Worm (Caenorhabditis elegans): Measurements from ENCODE around the gene lin-29.

The lin-29 gene

ce11 chrII:11962083-11962482 lies 26.9 kb upstream of the lin-29 start, which contains the start of the genes W03C9.1 and W03C9.2:
W03C9.1 (minus strand) TSS chrII:11962128.
W03C9.2 (plus strand) TSS chrII:11962368.
- no peak for TF ChIP-seq lin-13 (GFP tag; optimal IDR thresholded peaks at IDR 0.05)
- TF ChIP-seq dpl-1 (GFP tag; optimal IDR thresholded peaks at IDR 0.05): no peak
- no peak for TF ChIP-seq lin-15B (tag; optimal IDR thresholded peaks at IDR 0.05)
- TF ChIP-seq alr-1 (tag; optimal IDR thresholded peaks at IDR 0.05; ENCODE audit: borderline replicate concordance): no peak
- no peak for TF ChIP-seq nhr-85 (tag)

ce11 chrII:11960596-11961217 lies 25.6 kb upstream of the lin-29 start:
- no peak for TF ChIP-seq ama-1 (optimal IDR thresholded peaks at IDR 0.05)
- peak; percentile 65 for TF ChIP-seq tbx-2 (tag; optimal IDR thresholded peaks at IDR 0.05)
- peak; percentile 24 for TF ChIP-seq lin-15B (tag; optimal IDR thresholded peaks at IDR 0.05)
- TF ChIP-seq unc-30 (tag; optimal IDR thresholded peaks at IDR 0.05): no peak
- peak; percentile 87 for TF ChIP-seq fkh-8 (tag; optimal IDR thresholded peaks at IDR 0.05)
- TF ChIP-seq nhr-90 (tag; optimal IDR thresholded peaks at IDR 0.05; ENCODE audit: poor library complexity): peak; percentile 71
- no peak for TF ChIP-seq nhr-12 (tag; optimal IDR thresholded peaks at IDR 0.05)
- TF ChIP-seq fkh-4 (tag; optimal IDR thresholded peaks at IDR 0.05; ENCODE audit: borderline replicate concordance): no peak
- peak; percentile 82 for TF ChIP-seq rnt-1 (tag; optimal IDR thresholded peaks at IDR 0.05)
- no peak for TF ChIP-seq lin-13 (GFP tag; optimal IDR thresholded peaks at IDR 0.05)
- peak; percentile 56 for TF ChIP-seq nhr-20 (tag; optimal IDR thresholded peaks at IDR 0.05)
- TF ChIP-seq tlp-1 (tag; optimal IDR thresholded peaks at IDR 0.05): no peak
- TF ChIP-seq egl-27 (tag; optimal IDR thresholded peaks at IDR 0.05): no peak
- TF ChIP-seq nhr-28 (tag; optimal IDR thresholded peaks at IDR 0.05): no peak
- TF ChIP-seq C16A3.4 (tag; optimal IDR thresholded peaks at IDR 0.05): peak; percentile 53
- no peak for TF ChIP-seq hlh-17 (GFP tag; optimal IDR thresholded peaks at IDR 0.05; ENCODE audit: borderline replicate concordance)
- peak; percentile 69 for TF ChIP-seq mep-1 (tag; optimal IDR thresholded peaks at IDR 0.05)
- no peak for TF ChIP-seq aly-2 (tag; optimal IDR thresholded peaks at IDR 0.05)
- no peak for TF ChIP-seq hlh-4 (tag; optimal IDR thresholded peaks at IDR 0.05)
- TF ChIP-seq unc-62 (GFP tag; optimal IDR thresholded peaks at IDR 0.05): no peak
- peak; percentile 45 for TF ChIP-seq F16B12.6 (tag; optimal IDR thresholded peaks at IDR 0.05)
- no peak for TF ChIP-seq pag-3 (tag; optimal IDR thresholded peaks at IDR 0.05; ENCODE audit: borderline replicate concordance, insufficient read depth)
- peak in 2 of 6 experiments; percentile 5 to 21 for TF ChIP-seq elt-3 (tag; optimal IDR thresholded peaks at IDR 0.05)
- TF ChIP-seq ets-5 (GFP tag; IDR thresholded peaks at IDR 0.05): no peak
- TF ChIP-seq isw-1 (GFP tag; IDR thresholded peaks at IDR 0.05): no peak
- TF ChIP-seq ces-1 (GFP tag; optimal IDR thresholded peaks at IDR 0.05): no peak
- TF ChIP-seq nhr-47 (tag; optimal IDR thresholded peaks at IDR 0.05): peak; percentile 86
- peak; percentile 53 to 59 for TF ChIP-seq lsy-2 (tag; optimal IDR thresholded peaks at IDR 0.05)
- TF ChIP-seq ceh-88 (GFP tag; IDR thresholded peaks at IDR 0.05): peak; percentile 45; the same call in 1 of the 2 replicates
- no peak for TF ChIP-seq alr-1 (tag; optimal IDR thresholded peaks at IDR 0.05; ENCODE audit: borderline replicate concordance)
- TF ChIP-seq nhr-71 (tag; optimal IDR thresholded peaks at IDR 0.05): peak; percentile 77
- 0 out of 2 replicates have a peak, but pooled peaks have one; percentile 21 for TF ChIP-seq unc-98 (GFP tag; IDR thresholded peaks at IDR 0.05)
- no peak for TF ChIP-seq C34B4.2 (tag; optimal IDR thresholded peaks at IDR 0.05)
- peak; percentile 47 for TF ChIP-seq nhr-77 (tag; optimal IDR thresholded peaks at IDR 0.05)
- TF ChIP-seq efl-1 (optimal IDR thresholded peaks at IDR 0.05): peak; percentile 26 to 49
- peak; percentile 46 to 92 for TF ChIP-seq efl-1 (GFP tag; optimal IDR thresholded peaks at IDR 0.05 in 1 of 2)
- TF ChIP-seq snpc-4 (tag; optimal IDR thresholded peaks at IDR 0.05): peak; percentile 30
- TF ChIP-seq snu-23 (GFP tag; optimal IDR thresholded peaks at IDR 0.05): peak; percentile 73
- TF ChIP-seq zip-4 (GFP tag; optimal IDR thresholded peaks at IDR 0.05): peak; percentile 42
- no peak for TF ChIP-seq sptf-1 (tag; optimal IDR thresholded peaks at IDR 0.05)
- TF ChIP-seq lir-3 (tag; optimal IDR thresholded peaks at IDR 0.05; ENCODE audit: poor library complexity): peak; percentile 59
- TF ChIP-seq mdl-1 (tag; optimal IDR thresholded peaks at IDR 0.05): peak in 1 of 2 experiments; percentile 2
- no peak for TF ChIP-seq nhr-84 (tag; optimal IDR thresholded peaks at IDR 0.05)
- peak; percentile 65 for TF ChIP-seq irx-1 (tag; optimal IDR thresholded peaks at IDR 0.05)
- peak; percentile 64 for TF ChIP-seq jun-1 (tag; optimal IDR thresholded peaks at IDR 0.05)
- TF ChIP-seq dsc-1 (tag; optimal IDR thresholded peaks at IDR 0.05): peak; percentile 81
- TF ChIP-seq dpl-1 (GFP tag; optimal IDR thresholded peaks at IDR 0.05): peak; percentile 1 to 17 (median 3)
- peak; percentile 77 for TF ChIP-seq nhr-19 (GFP tag; conservative IDR thresholded peaks at IDR 0.05)
